Worm (Caenorhabditis elegans): ENCODE results near the gene sri-39.

The sri-39 gene

ce11 chrII:2564899-2565298 lies 22.4 kb upstream of the sri-39 start, which contains the start of gene usp-39 (continued):
- TF ChIP-seq nfyb-1 (GFP tag; IDR thresholded peaks at IDR 0.05) (0 out of 2 replicates have a peak, but pooled peaks have one; percentile 36), madf-8 (GFP tag; conservative IDR thresholded peaks at IDR 0.05) (peak; percentile 43), C17E4.6 (GFP tag; IDR thresholded peaks at IDR 0.05) (no peak), K12H6.12 (tag; optimal IDR thresholded peaks at IDR 0.05) (no peak), ama-1 (optimal IDR thresholded peaks at IDR 0.05) (no peak), ama-1 (GFP tag; optimal IDR thresholded peaks at IDR 0.05) (no peak), F55B11.4 (tag; optimal IDR thresholded peaks at IDR 0.05; ENCODE audit: borderline replicate concordance, insufficient read depth) (no peak), Y67H2A.10 (GFP tag; conservative IDR thresholded peaks at IDR 0.05) (no peak), T07F8.4 (tag; optimal IDR thresholded peaks at IDR 0.05) (no peak), efl-1 (GFP tag; optimal IDR thresholded peaks at IDR 0.05) (peak; percentile 55), zim-3 (tag; optimal IDR thresholded peaks at IDR 0.05) (no peak), let-526 (GFP tag; IDR thresholded peaks at IDR 0.05) (no peak), F49E8.2 (tag; optimal IDR thresholded peaks at IDR 0.05; ENCODE audit: insufficient read depth) (peak; percentile 11), pbrm-1 (GFP tag; IDR thresholded peaks at IDR 0.05) (0 out of 2 replicates have a peak, but pooled peaks have one; percentile 33), ceh-40 (GFP tag; IDR thresholded peaks at IDR 0.05) (no peak), F57C9.4 (tag; optimal IDR thresholded peaks at IDR 0.05) (no peak), D2030.7 (GFP tag; IDR thresholded peaks at IDR 0.05) (peak; percentile 60), Y56A3A.18 (GFP tag; IDR thresholded peaks at IDR 0.05) (0 out of 2 replicates have a peak, but pooled peaks have one; percentile 60), hmg-1.2 (GFP tag; IDR thresholded peaks at IDR 0.05) (no peak; the same call in none of the 2 replicates), dpl-1 (GFP tag; optimal IDR thresholded peaks at IDR 0.05) (peak; percentile 52), dpff-1 (tag; optimal IDR thresholded peaks at IDR 0.05) (no peak), T26A5.8 (tag; optimal IDR thresholded peaks at IDR 0.05) (no peak), B0261.1 (tag; optimal IDR thresholded peaks at IDR 0.05) (no peak), pha-4 (tag; optimal IDR thresholded peaks at IDR 0.05) (peak; percentile 79), let-607 (tag; optimal IDR thresholded peaks at IDR 0.05) (no peak)

ce11 chrII:2570384-2570964 lies 16.8 kb upstream of the sri-39 start:
- TF ChIP-seq F10E7.11 (tag; optimal IDR thresholded peaks at IDR 0.05) (peak; percentile 6), hlh-12 (tag; optimal IDR thresholded peaks at IDR 0.05) (peak; percentile 60)

ce11 chrII:2578216-2578615 lies 9.1 kb upstream of the sri-39 start:
- TF ChIP-seq unc-130 (GFP tag; optimal IDR thresholded peaks at IDR 0.05) (no peak), nhr-179 (tag; optimal IDR thresholded peaks at IDR 0.05) (no peak), madf-6 (GFP tag; IDR thresholded peaks at IDR 0.05) (no peak), ztf-6 (GFP tag; IDR thresholded peaks at IDR 0.05) (no peak), hmg-20 (GFP tag; IDR thresholded peaks at IDR 0.05) (no peak), ceh-27 (GFP tag; optimal IDR thresholded peaks at IDR 0.05) (no peak), Y95B8A.8 (GFP tag; IDR thresholded peaks at IDR 0.05) (no peak), fkh-3 (tag; optimal IDR thresholded peaks at IDR 0.05) (no peak), Y56A3A.18 (GFP tag; IDR thresholded peaks at IDR 0.05) (no peak), hmg-1.2 (GFP tag; IDR thresholded peaks at IDR 0.05) (no peak), ceh-58 (GFP tag; IDR thresholded peaks at IDR 0.05) (no peak), lin-54 (GFP tag; optimal IDR thresholded peaks at IDR 0.05) (no peak), atf-7 (tag; optimal IDR thresholded peaks at IDR 0.05) (no peak), ceh-40 (GFP tag; IDR thresholded peaks at IDR 0.05) (no peak)

Data from whole organism, young adult.